Fruit fly (Drosophila melanogaster): ENCODE measurements around the gene kibra.

dm6 chr3R:14695665-14696064 lies 28.4 kb downstream of the kibra start:
- TF ChIP-seq CG8159 (tag; optimal IDR thresholded peaks at IDR 0.05) (no peak), fd96Ca (GFP tag; IDR thresholded peaks at IDR 0.05) (no peak), D1 (tag; optimal IDR thresholded peaks at IDR 0.05) (no peak), Ets98B (GFP tag; IDR thresholded peaks at IDR 0.05) (no peak), CG9948 (tag; optimal IDR thresholded peaks at IDR 0.05) (no peak)
